Fruit fly (Drosophila melanogaster) Kc167 (cell line): ENCODE data around the gene CG31933.

Experiments used
- Myc ChIP-seq: fragments of >200 bp; optimal IDR thresholded peaks from 2 replicates; lab custom pipeline; 2017; ENCODE audit warnings: missing external identifiers
- Sin3A ChIP-seq: fragments of >200 bp; optimal IDR thresholded peaks from 2 replicates; lab custom pipeline; 2018; ENCODE audit warnings: missing external identifiers
- h ChIP-seq: fragments of >200 bp; optimal IDR thresholded peaks from 3 replicates; lab custom pipeline; 2018; ENCODE audit warnings: missing external identifiers
- insv ChIP-seq: fragments of >200 bp; optimal IDR thresholded peaks from 3 replicates; lab custom pipeline; 2018; ENCODE audit warnings: missing external identifiers
- psq ChIP-seq: fragments of >200 bp; optimal IDR thresholded peaks from 2 replicates; lab custom pipeline; 2017; ENCODE audit warnings: missing external identifiers
- ttk ChIP-seq: sonication (Bioruptor generic); optimal IDR thresholded peaks from 2 replicates; lab custom pipeline; 2017; ENCODE audit warnings: missing external identifiers

CG31933 gene

DNA sequence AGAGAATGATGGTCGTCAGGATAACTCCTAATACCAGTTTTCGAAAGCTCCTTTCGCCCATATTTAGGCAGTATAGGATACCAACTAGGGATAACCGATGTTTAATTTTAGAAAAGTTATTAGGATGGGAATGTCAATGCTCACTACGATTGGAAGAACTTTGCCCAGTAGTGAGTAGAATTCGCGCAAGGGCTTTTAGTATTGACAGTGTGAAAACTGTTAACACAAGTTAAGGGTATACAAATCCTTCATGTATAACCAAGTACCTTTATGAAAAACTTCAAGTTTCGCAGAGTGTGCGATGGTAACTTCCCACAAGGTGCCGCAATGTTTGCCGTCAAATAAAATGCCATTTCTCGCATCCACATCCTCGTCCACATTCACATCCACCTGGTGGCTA, at the start of gene CG31933:
Gene CG31933, minus strand, starts transcription at position 101 of the 400 bp plus-strand sequence.
- no peak for TF ChIP-seq Sin3A (lab: Kevin White, UChicago)
- no peak for TF ChIP-seq psq (lab: Kevin White, UChicago)
- no peak for TF ChIP-seq ttk (lab: Kevin White, UChicago)
- TF ChIP-seq insv (lab: Kevin White, UChicago) = no peak
- no peak for TF ChIP-seq Myc
- TF ChIP-seq h (lab: Kevin White, UChicago) = no peak

- TF ChIP-seq Sin3A (lab: Kevin White, UChicago) = no peak
- TF ChIP-seq psq (lab: Kevin White, UChicago) = no peak
- no peak for TF ChIP-seq insv (lab: Kevin White, UChicago)
These were observed 46.4 kb upstream of the CG31933 start, which contains the start of gene CG7295 for dm6 chr2L:1869503-1869902. Gene CG7295, plus strand, starts transcription at chr2L:1869803.

- no peak for TF ChIP-seq Myc
- TF ChIP-seq psq (lab: Kevin White, UChicago) = no peak
- no peak for TF ChIP-seq insv (lab: Kevin White, UChicago)
- no peak for TF ChIP-seq h (lab: Kevin White, UChicago)
- no peak for TF ChIP-seq Sin3A (lab: Kevin White, UChicago)
- no peak for TF ChIP-seq ttk (lab: Kevin White, UChicago)
These were observed 38.9 kb upstream of the CG31933 start for dm6 chr2L:1861994-1862393.

DNA sequence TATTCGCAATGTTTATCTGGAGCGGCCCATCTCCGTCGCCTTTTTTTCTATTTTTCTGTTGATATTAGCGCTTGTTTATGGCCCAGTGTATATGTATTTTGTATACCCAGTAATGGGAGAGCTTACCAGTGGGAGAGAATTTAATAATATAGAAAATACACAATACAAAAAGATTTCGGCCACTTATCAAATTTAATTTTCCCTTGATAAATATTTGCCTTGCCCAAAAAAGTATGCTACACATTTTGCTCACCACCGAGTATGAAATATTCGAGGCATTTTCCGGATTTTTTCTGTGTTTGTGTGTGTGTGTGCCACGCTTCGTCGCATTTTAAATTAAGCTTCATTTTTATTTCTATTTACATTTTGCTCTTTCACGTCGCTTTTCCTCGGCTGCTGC, 15.9 kb upstream of the CG31933 start:
- TF ChIP-seq insv (lab: Kevin White, UChicago) = no peak
- TF ChIP-seq Myc = no peak
- no peak for TF ChIP-seq Sin3A (lab: Kevin White, UChicago)
- no peak for TF ChIP-seq h (lab: Kevin White, UChicago)
- TF ChIP-seq psq (lab: Kevin White, UChicago) = no peak
- no peak for TF ChIP-seq ttk (lab: Kevin White, UChicago)

- TF ChIP-seq psq (lab: Kevin White, UChicago) = no peak
- TF ChIP-seq Sin3A (lab: Kevin White, UChicago) = no peak
These were observed 14.7 kb upstream of the CG31933 start for dm6 chr2L:1837717-1838368.

dm6 chr2L:1836238-1836637, 13.1 kb upstream of the CG31933 start, which contains the start of gene wry:
Gene wry, plus strand, starts transcription at chr2L:1836538.
- TF ChIP-seq h (lab: Kevin White, UChicago) (no peak), ttk (lab: Kevin White, UChicago) (no peak), insv (lab: Kevin White, UChicago) (no peak), Myc (no peak), Sin3A (lab: Kevin White, UChicago) (no peak), psq (lab: Kevin White, UChicago) (no peak)

dm6 chr2L:1832465-1832864, 9.3 kb upstream of the CG31933 start, which contains the start of gene c-cup:
Gene c-cup, minus strand, starts transcription at chr2L:1832565.
- TF ChIP-seq Myc (no peak), h (lab: Kevin White, UChicago) (no peak), insv (lab: Kevin White, UChicago) (no peak), Sin3A (lab: Kevin White, UChicago) (no peak), psq (lab: Kevin White, UChicago) (no peak), ttk (lab: Kevin White, UChicago) (no peak)

- no peak for TF ChIP-seq psq (lab: Kevin White, UChicago)
- no peak for TF ChIP-seq ttk (lab: Kevin White, UChicago)
- TF ChIP-seq h (lab: Kevin White, UChicago) = no peak
- TF ChIP-seq Myc = no peak
- TF ChIP-seq insv (lab: Kevin White, UChicago) = no peak
- TF ChIP-seq Sin3A (lab: Kevin White, UChicago) = no peak
These were observed 5.2 kb upstream of the CG31933 start for dm6 chr2L:1828282-1828681.

- TF ChIP-seq insv (lab: Kevin White, UChicago) (no peak), Sin3A (lab: Kevin White, UChicago) (no peak), h (lab: Kevin White, UChicago) (no peak), psq (lab: Kevin White, UChicago) (no peak), ttk (lab: Kevin White, UChicago) (no peak), Myc (no peak)
These were observed 3.3 kb upstream of the CG31933 start, which contains the start of gene CG31664 for dm6 chr2L:1826400-1826799. Gene CG31664, minus strand, starts transcription at chr2L:1826500.

dm6 chr2L:1794817-1795216, 28.3 kb downstream of the CG31933 start, which contains the start of gene Gr22a:
Gene Gr22a, minus strand, starts transcription at chr2L:1794917.
- TF ChIP-seq h (lab: Kevin White, UChicago) = no peak
- no peak for TF ChIP-seq Myc

DNA sequence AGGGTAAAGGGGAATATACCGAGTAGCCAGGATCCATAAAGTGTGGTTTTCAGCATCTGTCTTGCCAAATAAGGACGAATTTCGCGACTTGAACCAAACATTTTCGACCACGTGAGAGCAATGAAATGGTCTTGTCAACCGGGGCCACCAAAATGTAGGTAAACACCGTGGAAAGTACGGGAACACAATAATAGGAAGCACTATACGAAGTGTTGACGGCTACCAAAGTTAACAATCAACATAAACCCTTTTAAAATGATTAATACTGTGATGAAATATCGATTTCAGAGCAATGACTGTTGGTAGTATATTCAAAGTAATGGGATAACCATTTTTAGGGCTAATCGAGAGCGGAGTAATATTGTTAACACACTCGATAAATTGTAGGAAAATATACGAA, 30.0 kb downstream of the CG31933 start, which contains the start of gene Gr22b:
Gene Gr22b, minus strand, starts transcription at position 101 of the 400 bp plus-strand sequence.
- no peak for TF ChIP-seq h (lab: Kevin White, UChicago)
- TF ChIP-seq insv (lab: Kevin White, UChicago) = no peak
- no peak for TF ChIP-seq Myc
- TF ChIP-seq ttk (lab: Kevin White, UChicago) = no peak
- TF ChIP-seq psq (lab: Kevin White, UChicago) = no peak
- no peak for TF ChIP-seq Sin3A (lab: Kevin White, UChicago)

- no peak for TF ChIP-seq ttk (lab: Kevin White, UChicago)
These were observed 31.4 kb downstream of the CG31933 start, which contains the start of gene Gr22c for dm6 chr2L:1791723-1792122. Gene Gr22c, minus strand, starts transcription at chr2L:1791823.
